Fruit fly (Drosophila melanogaster): ENCODE data around the gene CG33986.
A peak's percentile ranks its signal among the peaks of the same experiment; 100 is the strongest.

Gene CG33986

dm6 chr3L:15530638-15531225 is 5.7 kb upstream of the CG33986 start:
- TF ChIP-seq psq (GFP tag; optimal IDR thresholded peaks at IDR 0.05) (no peak), ey (GFP tag; optimal IDR thresholded peaks at IDR 0.05) (no peak), foxo (GFP tag; optimal IDR thresholded peaks at IDR 0.05) (no peak), brk (GFP tag; optimal IDR thresholded peaks at IDR 0.05) (peak; percentile 58), dmrt93B (GFP tag; optimal IDR thresholded peaks at IDR 0.05) (no peak), br (GFP tag; optimal IDR thresholded peaks at IDR 0.05) (peak; percentile 15), lola (GFP tag; optimal IDR thresholded peaks at IDR 0.05) (no peak), rgr (GFP tag; optimal IDR thresholded peaks at IDR 0.05) (peak; percentile 26), Rel (GFP tag; optimal IDR thresholded peaks at IDR 0.05) (no peak), Rel (tag; optimal IDR thresholded peaks at IDR 0.05) (no peak), sage (GFP tag; optimal IDR thresholded peaks at IDR 0.05) (peak; percentile 64), Hnf4 (GFP tag; optimal IDR thresholded peaks at IDR 0.05) (peak; percentile 25), Dfd (GFP tag; optimal IDR thresholded peaks at IDR 0.05) (no peak), h (GFP tag; optimal IDR thresholded peaks at IDR 0.05) (peak; percentile 54), woc (GFP tag; optimal IDR thresholded peaks at IDR 0.05) (no peak), OdsH (GFP tag; optimal IDR thresholded peaks at IDR 0.05) (peak; percentile 47), CG32264 (GFP tag; optimal IDR thresholded peaks at IDR 0.05) (no peak), dl (GFP tag; optimal IDR thresholded peaks at IDR 0.05; ENCODE audit: insufficient read depth in 1 of 2, partially characterized antibody in 2 of 2) (no peak), Mio (GFP tag; optimal IDR thresholded peaks at IDR 0.05) (no peak), Sp1 (GFP tag; optimal IDR thresholded peaks at IDR 0.05) (peak; percentile 50), sv (GFP tag; optimal IDR thresholded peaks at IDR 0.05) (no peak), Dif (GFP tag; optimal IDR thresholded peaks at IDR 0.05; ENCODE audit: partially characterized antibody) (no peak), dsf (GFP tag; optimal IDR thresholded peaks at IDR 0.05; ENCODE audit: borderline replicate concordance) (no peak), CG9705 (GFP tag; optimal IDR thresholded peaks at IDR 0.05) (no peak), fru (GFP tag; optimal IDR thresholded peaks at IDR 0.05) (peak; percentile 41)

dm6 chr3L:15530071-15530470 is 5.0 kb upstream of the CG33986 start:
- no peak for TF ChIP-seq Dfd (GFP tag; optimal IDR thresholded peaks at IDR 0.05)
- TF ChIP-seq GATAd (GFP tag; optimal IDR thresholded peaks at IDR 0.05): no peak
- no peak for TF ChIP-seq brk (GFP tag; optimal IDR thresholded peaks at IDR 0.05)
- TF ChIP-seq psq (GFP tag; optimal IDR thresholded peaks at IDR 0.05): no peak
- no peak for TF ChIP-seq Hr83 (GFP tag; optimal IDR thresholded peaks at IDR 0.05; ENCODE audit: poor library complexity, severe bottlenecking)
- TF ChIP-seq Rel (GFP tag; optimal IDR thresholded peaks at IDR 0.05): no peak
- no peak for TF ChIP-seq Rel (tag; optimal IDR thresholded peaks at IDR 0.05)
- no peak for TF ChIP-seq CrebA (GFP tag; optimal IDR thresholded peaks at IDR 0.05; ENCODE audit: borderline replicate concordance)
- no peak for TF ChIP-seq jim (GFP tag; optimal IDR thresholded peaks at IDR 0.05)
- no peak for TF ChIP-seq HLH106 (tag; optimal IDR thresholded peaks at IDR 0.05)
- TF ChIP-seq OdsH (GFP tag; optimal IDR thresholded peaks at IDR 0.05): no peak
- TF ChIP-seq Hnf4 (GFP tag; optimal IDR thresholded peaks at IDR 0.05): no peak
- TF ChIP-seq sv (GFP tag; optimal IDR thresholded peaks at IDR 0.05): no peak
- no peak for TF ChIP-seq fru (GFP tag; optimal IDR thresholded peaks at IDR 0.05)
- TF ChIP-seq N (GFP tag; optimal IDR thresholded peaks at IDR 0.05): no peak
- no peak for TF ChIP-seq rgr (GFP tag; optimal IDR thresholded peaks at IDR 0.05)
- no peak for TF ChIP-seq foxo (GFP tag; optimal IDR thresholded peaks at IDR 0.05)
- TF ChIP-seq Vsx2 (GFP tag; optimal IDR thresholded peaks at IDR 0.05; ENCODE audit: partially characterized antibody): no peak
- no peak for TF ChIP-seq ey (GFP tag; optimal IDR thresholded peaks at IDR 0.05)

- TF ChIP-seq dmrt93B (GFP tag; optimal IDR thresholded peaks at IDR 0.05) (no peak), fru (GFP tag; optimal IDR thresholded peaks at IDR 0.05) (no peak), br (GFP tag; optimal IDR thresholded peaks at IDR 0.05) (no peak), Hr83 (GFP tag; optimal IDR thresholded peaks at IDR 0.05; ENCODE audit: poor library complexity, severe bottlenecking) (no peak), ey (GFP tag; optimal IDR thresholded peaks at IDR 0.05) (no peak), CG9705 (GFP tag; optimal IDR thresholded peaks at IDR 0.05) (no peak)
Observed at dm6 chr3L:15529143-15529542, 4.1 kb upstream of the CG33986 start, which contains the start of gene obst-H. TSS of gene obst-H (minus strand) at chr3L:15529243.

- TF ChIP-seq CG9705 (GFP tag; optimal IDR thresholded peaks at IDR 0.05): no peak
- TF ChIP-seq sage (GFP tag; optimal IDR thresholded peaks at IDR 0.05): no peak
- TF ChIP-seq Abd-B (GFP tag; optimal IDR thresholded peaks at IDR 0.05): no peak
- no peak for TF ChIP-seq GATAd (GFP tag; optimal IDR thresholded peaks at IDR 0.05)
- TF ChIP-seq br (GFP tag; optimal IDR thresholded peaks at IDR 0.05): no peak
- TF ChIP-seq tai (GFP tag; optimal IDR thresholded peaks at IDR 0.05): no peak
- TF ChIP-seq foxo (GFP tag; optimal IDR thresholded peaks at IDR 0.05): no peak
- no peak for TF ChIP-seq Hr83 (GFP tag; optimal IDR thresholded peaks at IDR 0.05; ENCODE audit: poor library complexity, severe bottlenecking)
- no peak for TF ChIP-seq CrebA (GFP tag; optimal IDR thresholded peaks at IDR 0.05; ENCODE audit: borderline replicate concordance)
- TF ChIP-seq jim (GFP tag; optimal IDR thresholded peaks at IDR 0.05): no peak
- no peak for TF ChIP-seq woc (GFP tag; optimal IDR thresholded peaks at IDR 0.05)
- TF ChIP-seq N (GFP tag; optimal IDR thresholded peaks at IDR 0.05): no peak
- TF ChIP-seq h (GFP tag; optimal IDR thresholded peaks at IDR 0.05): no peak
- TF ChIP-seq psq (GFP tag; optimal IDR thresholded peaks at IDR 0.05): no peak
- TF ChIP-seq Dif (GFP tag; optimal IDR thresholded peaks at IDR 0.05; ENCODE audit: partially characterized antibody): no peak
- no peak for TF ChIP-seq Rel (GFP tag; optimal IDR thresholded peaks at IDR 0.05)
- no peak for TF ChIP-seq Rel (tag; optimal IDR thresholded peaks at IDR 0.05)
- TF ChIP-seq sv (GFP tag; optimal IDR thresholded peaks at IDR 0.05): no peak
- TF ChIP-seq Sp1 (GFP tag; optimal IDR thresholded peaks at IDR 0.05): no peak
- no peak for TF ChIP-seq lola (GFP tag; optimal IDR thresholded peaks at IDR 0.05)
Observed at dm6 chr3L:15528096-15528495, 3.0 kb upstream of the CG33986 start, which contains the start of gene CG42728. TSS of gene CG42728 (minus strand) at chr3L:15528196.
